Fruit fly (Drosophila melanogaster) whole organism, pupa: ENCODE results near the gene Cpr100A.

ENCODE experiments used
- CG10348 ChIP-seq: fragments of 200-800 bp; sonication (Bioruptor generic); IDR thresholded peaks from 2 replicates; pipeline ENCODE4 v1.3.6; 2022; ENCODE audit warnings: missing biosample characterization, missing genetic modification characterization
- CG13204 ChIP-seq: fragments of 200-800 bp; sonication (Bioruptor generic); optimal IDR thresholded peaks from 2 replicates; lab custom pipeline; 2018; ENCODE audit warnings: missing biosample characterization, mild to moderate bottlenecking, missing genetic modification characterization, moderate library complexity
- CG14655 ChIP-seq: fragments of 200-800 bp; sonication (Bioruptor generic); optimal IDR thresholded peaks from 3 replicates; lab custom pipeline; 2017; ENCODE audit warnings: mild to moderate bottlenecking, missing biosample characterization, missing genetic modification reagents, missing genetic modification characterization
- CG8159 ChIP-seq: fragments of 200-800 bp; sonication (Bioruptor generic); optimal IDR thresholded peaks from 3 replicates; lab custom pipeline; 2018; ENCODE audit warnings: missing biosample characterization, mild to moderate bottlenecking, missing genetic modification characterization, moderate library complexity
- EcR ChIP-seq: fragments of 200-800 bp; sonication (Bioruptor generic); optimal IDR thresholded peaks from 3 replicates; lab custom pipeline; 2019; ENCODE audit warnings: missing biosample characterization, missing genetic modification characterization, mild to moderate bottlenecking, moderate library complexity, missing genetic modification reagents
- Pif1A ChIP-seq: fragments of 200-800 bp; sonication (Bioruptor generic); optimal IDR thresholded peaks from 3 replicates; lab custom pipeline; 2016; ENCODE audit warnings: missing biosample characterization, missing genetic modification characterization
- Pif1B ChIP-seq: fragments of 200-800 bp; sonication (Bioruptor generic); optimal IDR thresholded peaks from 3 replicates; lab custom pipeline; 2016; ENCODE audit warnings: missing biosample characterization, missing genetic modification characterization
- Snoo ChIP-seq: fragments of 200-800 bp; sonication (Bioruptor generic); optimal IDR thresholded peaks from 3 replicates; lab custom pipeline; 2017; ENCODE audit warnings: missing biosample characterization, mild to moderate bottlenecking, missing genetic modification characterization, inconsistent platforms
- rn ChIP-seq: fragments of 200-800 bp; sonication (Bioruptor generic); IDR thresholded peaks from 2 replicates; pipeline ENCODE4 v1.3.6; 2022; ENCODE audit warnings: missing biosample characterization, missing genetic modification characterization

DNA sequence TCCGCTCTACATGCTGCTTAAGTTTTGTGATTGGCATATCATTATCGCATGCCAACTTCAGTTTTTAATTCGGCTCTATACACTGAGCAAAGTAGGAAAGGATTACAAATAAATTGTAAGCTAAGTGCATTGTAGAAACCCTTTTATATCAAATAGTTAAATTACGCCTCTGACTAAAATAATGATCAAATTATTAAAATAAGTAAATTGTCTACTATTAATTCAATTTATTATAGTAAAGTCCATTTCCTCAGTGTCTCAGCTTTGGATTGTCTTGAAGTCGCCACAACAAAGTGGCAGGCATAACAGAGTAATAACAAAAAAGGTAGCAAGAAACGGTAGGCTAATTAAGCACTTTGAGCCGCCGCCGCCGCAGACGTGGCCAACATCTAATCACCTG lies 4.8 kb upstream of the Cpr100A start:
- TF ChIP-seq CG8159, result no peak
- no peak for TF ChIP-seq rn (GFP tag; lab: Robert Waterston, UW)
- no peak for TF ChIP-seq Pif1A (GFP tag; lab: Kevin White, UChicago)
- no peak for TF ChIP-seq CG10348 (GFP tag; lab: Robert Waterston, UW)
- no peak for TF ChIP-seq CG13204 (GFP tag; lab: Kevin White, UChicago)
- no peak for TF ChIP-seq Snoo (tag; lab: Kevin White, UChicago)
- TF ChIP-seq CG14655 (GFP tag; lab: Kevin White, UChicago), result no peak
- TF ChIP-seq Pif1B, result no peak
- TF ChIP-seq EcR (GFP tag; lab: Kevin White, UChicago), result no peak
